Fruit fly (Drosophila melanogaster): Measurements from ENCODE around the gene scrib.

- TF ChIP-seq Myc (optimal IDR thresholded peaks at IDR 0.05) (no peak), h (optimal IDR thresholded peaks at IDR 0.05) (no peak), Sin3A (optimal IDR thresholded peaks at IDR 0.05) (no peak)
Measured at dm6 chr3R:26547660-26548067, 11.5 kb downstream of the scrib start.
